Worm (Caenorhabditis elegans): Measurements from ENCODE around the gene nspe-3.

The nspe-3 gene

ce11 chrII:12603667-12604621 is 13.7 kb upstream of the nspe-3 start, which contains the start of the genes ceh-100 and lips-15 (continued):
- TF ChIP-seq tlp-1 (tag; optimal IDR thresholded peaks at IDR 0.05) (no peak), fkh-8 (tag; optimal IDR thresholded peaks at IDR 0.05) (no peak), lir-3 (tag; optimal IDR thresholded peaks at IDR 0.05; ENCODE audit: poor library complexity) (no peak), dpl-1 (GFP tag; optimal IDR thresholded peaks at IDR 0.05) (peak; percentile 13 to 70 (median 45)), lin-13 (GFP tag; optimal IDR thresholded peaks at IDR 0.05) (peak; percentile 5), pag-3 (tag; optimal IDR thresholded peaks at IDR 0.05; ENCODE audit: borderline replicate concordance, insufficient read depth) (no peak)

ce11 chrII:12606108-12606507 is 11.6 kb upstream of the nspe-3 start:
- no peak for TF ChIP-seq ztf-11 (tag; optimal IDR thresholded peaks at IDR 0.05)
- no peak for TF ChIP-seq nhr-47 (tag; optimal IDR thresholded peaks at IDR 0.05)
- TF ChIP-seq unc-86 (tag; optimal IDR thresholded peaks at IDR 0.05) = no peak

- TF ChIP-seq jun-1 (tag; optimal IDR thresholded peaks at IDR 0.05) = no peak
- TF ChIP-seq dsc-1 (tag; optimal IDR thresholded peaks at IDR 0.05) = peak; percentile 19
- no peak for TF ChIP-seq zip-4 (GFP tag; optimal IDR thresholded peaks at IDR 0.05)
Measured at ce11 chrII:12606900-12607299, 10.8 kb upstream of the nspe-3 start, which contains the start of gene Y38E10A.8. TSS of gene Y38E10A.8 (plus strand) at chrII:12607200.

ce11 chrII:12608653-12609052 is 9.0 kb upstream of the nspe-3 start, which contains the start of gene Y38E10A.9:
TSS of gene Y38E10A.9 (plus strand) at chrII:12608953.
- TF ChIP-seq dpl-1 (GFP tag; optimal IDR thresholded peaks at IDR 0.05) (no peak), unc-98 (GFP tag; IDR thresholded peaks at IDR 0.05) (no peak), efl-1 (optimal IDR thresholded peaks at IDR 0.05) (no peak), efl-1 (GFP tag; optimal IDR thresholded peaks at IDR 0.05 in 1 of 2) (no peak), nhr-90 (tag; optimal IDR thresholded peaks at IDR 0.05; ENCODE audit: poor library complexity) (no peak), ama-1 (optimal IDR thresholded peaks at IDR 0.05) (no peak), aha-1 (tag; optimal IDR thresholded peaks at IDR 0.05) (no peak), nhr-84 (tag; optimal IDR thresholded peaks at IDR 0.05) (no peak), pag-3 (tag; optimal IDR thresholded peaks at IDR 0.05; ENCODE audit: borderline replicate concordance, insufficient read depth) (no peak), mab-9 (GFP tag; IDR thresholded peaks at IDR 0.05) (no peak), nhr-85 (tag) (no peak), swsn-7 (tag; optimal IDR thresholded peaks at IDR 0.05) (no peak), hlh-4 (tag; optimal IDR thresholded peaks at IDR 0.05) (no peak), sup-37 (GFP tag; optimal IDR thresholded peaks at IDR 0.05) (no peak), lin-15B (tag; optimal IDR thresholded peaks at IDR 0.05) (no peak), egl-27 (tag; optimal IDR thresholded peaks at IDR 0.05) (no peak)

- TF ChIP-seq grh-1 (GFP tag; IDR thresholded peaks at IDR 0.05) (no peak), ama-1 (optimal IDR thresholded peaks at IDR 0.05) (no peak), nhr-77 (tag; optimal IDR thresholded peaks at IDR 0.05) (no peak), fkh-10 (GFP tag; optimal IDR thresholded peaks at IDR 0.05) (no peak), lin-13 (GFP tag; optimal IDR thresholded peaks at IDR 0.05) (no peak), fos-1 (tag; optimal IDR thresholded peaks at IDR 0.05) (no peak), unc-86 (tag; optimal IDR thresholded peaks at IDR 0.05) (no peak), efl-3 (GFP tag; optimal IDR thresholded peaks at IDR 0.05) (no peak), fkh-4 (tag; optimal IDR thresholded peaks at IDR 0.05; ENCODE audit: borderline replicate concordance) (no peak), xbp-1 (tag; optimal IDR thresholded peaks at IDR 0.05) (no peak), blmp-1 (tag; optimal IDR thresholded peaks at IDR 0.05) (no peak), ets-5 (GFP tag; IDR thresholded peaks at IDR 0.05) (no peak), dsc-1 (tag; optimal IDR thresholded peaks at IDR 0.05) (no peak), ces-1 (GFP tag; optimal IDR thresholded peaks at IDR 0.05) (no peak), ceh-63 (GFP tag; optimal IDR thresholded peaks at IDR 0.05) (no peak), snpc-4 (tag; optimal IDR thresholded peaks at IDR 0.05) (no peak), elt-2 (tag; optimal IDR thresholded peaks at IDR 0.05) (no peak), swsn-7 (tag; optimal IDR thresholded peaks at IDR 0.05) (no peak), lin-35 (GFP tag; optimal IDR thresholded peaks at IDR 0.05) (no peak), zip-4 (GFP tag; optimal IDR thresholded peaks at IDR 0.05) (no peak)
Measured at ce11 chrII:12612218-12612617, 5.5 kb upstream of the nspe-3 start, which contains the start of gene nspe-4. TSS of gene nspe-4 (plus strand) at chrII:12612518.
